Fruit fly (Drosophila melanogaster) whole organism, embryonic: ENCODE data around the gene Datp.

Source experiments
- Ada2b ChIP-seq: fragments of 200-800 bp; sonication (Bioruptor generic); IDR thresholded peaks from 2 replicates; pipeline ENCODE4 v1.3.6; 2022; ENCODE audit warnings: missing biosample characterization, missing genetic modification characterization
- Asciz ChIP-seq: fragments of 200-800 bp; sonication (Bioruptor generic); optimal IDR thresholded peaks from 2 replicates; lab custom pipeline; 2017; ENCODE audit warnings: missing biosample characterization, mild to moderate bottlenecking, missing genetic modification characterization, missing genetic modification reagents
- Atf-2 ChIP-seq: fragments of 200-800 bp; sonication (Bioruptor generic); optimal IDR thresholded peaks from 2 replicates; lab custom pipeline; 2016; ENCODE audit warnings: missing biosample characterization, missing genetic modification characterization
- Atf6 ChIP-seq: fragments of 200-800 bp; sonication (Bioruptor generic); IDR thresholded peaks from 2 replicates; pipeline ENCODE4 v1.3.6; 2022; ENCODE audit warnings: missing biosample characterization, missing genetic modification characterization
- CG11696 ChIP-seq: fragments of 200-800 bp; sonication (Bioruptor generic); IDR thresholded peaks from 2 replicates; pipeline ENCODE4 v1.3.6; 2022; ENCODE audit warnings: missing biosample characterization, missing genetic modification characterization
- CG11723 ChIP-seq: fragments of 200-800 bp; sonication (Bioruptor generic); optimal IDR thresholded peaks from 2 replicates; lab custom pipeline; 2017; ENCODE audit warnings: missing biosample characterization, mild to moderate bottlenecking, missing genetic modification characterization
- CG12659 ChIP-seq: fragments of 200-800 bp; sonication (Bioruptor generic); optimal IDR thresholded peaks from 3 replicates; lab custom pipeline; 2017; ENCODE audit warnings: mild to moderate bottlenecking, missing biosample characterization, missing genetic modification reagents, missing genetic modification characterization
- CG12769 ChIP-seq: fragments of 200-800 bp; sonication (Bioruptor generic); optimal IDR thresholded peaks from 2 replicates; lab custom pipeline; 2019; ENCODE audit warnings: missing biosample characterization, mild to moderate bottlenecking, missing genetic modification characterization, moderate library complexity
- CG13296 ChIP-seq: fragments of 200-800 bp; sonication (Bioruptor generic); optimal IDR thresholded peaks from 3 replicates; lab custom pipeline; 2018; ENCODE audit warnings: missing biosample characterization, mild to moderate bottlenecking, missing genetic modification characterization
- CG14050 ChIP-seq: fragments of 200-800 bp; sonication (Bioruptor generic); IDR thresholded peaks from 3 replicates; pipeline ENCODE4 v1.3.6; 2022; ENCODE audit warnings: missing biosample characterization, missing genetic modification characterization
- CG30431 ChIP-seq: fragments of 200-800 bp; sonication (Bioruptor generic); optimal IDR thresholded peaks from 2 replicates; lab custom pipeline; 2017; ENCODE audit warnings: missing biosample characterization, missing genetic modification characterization
- CG31441 ChIP-seq: fragments of 200-800 bp; sonication (Bioruptor generic); IDR thresholded peaks from 2 replicates; pipeline ENCODE4 v1.3.6; 2022; ENCODE audit warnings: missing biosample characterization, missing genetic modification characterization
- CG4360 ChIP-seq: fragments of 200-800 bp; sonication (Bioruptor generic); IDR thresholded peaks from 2 replicates; pipeline ENCODE4 v1.3.6; 2022; ENCODE audit warnings: missing biosample characterization, missing genetic modification characterization
- CG4617 ChIP-seq: fragments of 200-800 bp; sonication (Bioruptor generic); optimal IDR thresholded peaks from 3 replicates; lab custom pipeline; 2016; ENCODE audit warnings: missing biosample characterization, missing genetic modification characterization, borderline replicate concordance
- CG4730 ChIP-seq: fragments of 200-800 bp; sonication (Bioruptor generic); IDR thresholded peaks from 2 replicates; pipeline ENCODE4 v1.3.6; 2022; ENCODE audit warnings: missing biosample characterization, missing genetic modification characterization
- CG6254 ChIP-seq: fragments of 200-800 bp; sonication (Bioruptor generic); optimal IDR thresholded peaks from 3 replicates; lab custom pipeline; 2017; ENCODE audit warnings: mild to moderate bottlenecking, missing biosample characterization, missing genetic modification reagents, missing genetic modification characterization
- CG7357 ChIP-seq: fragments of 200-800 bp; sonication (Bioruptor generic); IDR thresholded peaks from 3 replicates; pipeline ENCODE4 v1.3.6; 2022; ENCODE audit warnings: missing biosample characterization, missing genetic modification characterization
- CG8388 ChIP-seq: fragments of 200-800 bp; sonication (Bioruptor generic); optimal IDR thresholded peaks from 2 replicates; lab custom pipeline; 2019; ENCODE audit warnings: missing biosample characterization, mild to moderate bottlenecking, missing genetic modification characterization, moderate library complexity
- CG8765 ChIP-seq: fragments of 200-800 bp; sonication (Bioruptor generic); IDR thresholded peaks from 2 replicates; pipeline ENCODE4 v1.3.6; 2022; ENCODE audit warnings: missing biosample characterization, missing genetic modification characterization
- CoRest ChIP-seq: fragments of 200-800 bp; sonication (Bioruptor generic); optimal IDR thresholded peaks from 3 replicates; lab custom pipeline; 2018; ENCODE audit warnings: missing biosample characterization, mild to moderate bottlenecking, missing genetic modification characterization, moderate library complexity
- Deaf1 ChIP-seq: fragments of 200-800 bp; optimal IDR thresholded peaks from 3 replicates; lab custom pipeline; 2019; ENCODE audit warnings: missing biosample characterization, mild to moderate bottlenecking, missing genetic modification characterization, moderate library complexity
- Dip2 ChIP-seq: fragments of 200-800 bp; sonication (Bioruptor generic); IDR thresholded peaks from 2 replicates; pipeline ENCODE4 v1.3.6; 2022; ENCODE audit warnings: missing biosample characterization, missing genetic modification characterization
- E2f2 ChIP-seq: fragments of 200-800 bp; sonication (Bioruptor generic); IDR thresholded peaks from 2 replicates; pipeline ENCODE4 v1.3.6; 2022; ENCODE audit warnings: missing biosample characterization, missing genetic modification characterization
- Hey ChIP-seq: fragments of 200-800 bp; sonication (Bioruptor generic); optimal IDR thresholded peaks from 3 replicates; lab custom pipeline; 2018; ENCODE audit warnings: missing biosample characterization, mild to moderate bottlenecking, missing genetic modification characterization
- Kr ChIP-seq: fragments of 200-800 bp; sonication (Bioruptor generic); optimal IDR thresholded peaks from 2 replicates; lab custom pipeline; 2017; ENCODE audit warnings: missing biosample characterization, mild to moderate bottlenecking, missing genetic modification characterization
- MBD-R2 ChIP-seq: fragments of 200-800 bp; sonication (Bioruptor generic); IDR thresholded peaks from 2 replicates; pipeline ENCODE4 v1.3.6; 2022; ENCODE audit warnings: missing biosample characterization, missing genetic modification characterization
- MESR4 ChIP-seq: fragments of 200-800 bp; sonication (Bioruptor generic); optimal IDR thresholded peaks from 2 replicates; lab custom pipeline; 2018; ENCODE audit warnings: missing biosample characterization, mild to moderate bottlenecking, missing genetic modification characterization, moderate library complexity
- Mad ChIP-seq: fragments of 200-800 bp; sonication (Bioruptor generic); optimal IDR thresholded peaks from 2 replicates; lab custom pipeline; 2016; ENCODE audit warnings: missing biosample characterization, missing genetic modification characterization
- Neu2 ChIP-seq: fragments of 200-800 bp; sonication (Bioruptor generic); optimal IDR thresholded peaks from 3 replicates; lab custom pipeline; 2016; ENCODE audit warnings: missing biosample characterization, missing genetic modification characterization, borderline replicate concordance
- Nf-YB ChIP-seq: fragments of 200-800 bp; sonication (Bioruptor generic); optimal IDR thresholded peaks from 3 replicates; lab custom pipeline; 2019; ENCODE audit warnings: missing biosample characterization, mild to moderate bottlenecking, missing genetic modification characterization, moderate library complexity
- Oaz ChIP-seq: fragments of 200-800 bp; sonication (Bioruptor generic); IDR thresholded peaks from 2 replicates; pipeline ENCODE4 v1.3.6; 2022; ENCODE audit warnings: missing biosample characterization, missing genetic modification characterization
- PHDP ChIP-seq: fragments of 200-800 bp; sonication (Bioruptor generic); optimal IDR thresholded peaks from 3 replicates; lab custom pipeline; 2018; ENCODE audit warnings: missing biosample characterization, mild to moderate bottlenecking, missing genetic modification characterization, moderate library complexity
- Ssrp ChIP-seq: fragments of 200-800 bp; sonication (Bioruptor generic); optimal IDR thresholded peaks from 2 replicates; lab custom pipeline; 2018; ENCODE audit warnings: missing biosample characterization, mild to moderate bottlenecking, missing genetic modification characterization, moderate library complexity
- Taf1 ChIP-seq: fragments of 200-800 bp; sonication (Bioruptor generic); IDR thresholded peaks from 2 replicates; pipeline ENCODE4 v1.3.6; 2022; ENCODE audit warnings: missing biosample characterization, missing genetic modification characterization
- abd-A ChIP-seq: fragments of 200-800 bp; sonication (Bioruptor generic); optimal IDR thresholded peaks from 3 replicates; lab custom pipeline; 2019; ENCODE audit warnings: missing biosample characterization, mild to moderate bottlenecking, missing genetic modification characterization, moderate library complexity
- aop ChIP-seq: fragments of 200-800 bp; sonication (Bioruptor generic); IDR thresholded peaks from 2 replicates; pipeline ENCODE4 v1.3.6; 2022; ENCODE audit warnings: missing biosample characterization, missing genetic modification characterization
- ara ChIP-seq: fragments of 200-800 bp; sonication (Bioruptor generic); IDR thresholded peaks from 2 replicates; pipeline ENCODE4 v1.3.6; 2022; ENCODE audit warnings: missing biosample characterization, missing genetic modification characterization
- chif ChIP-seq, 2 experiments: fragments of 200-800 bp; sonication (Bioruptor generic); optimal IDR thresholded peaks; 3 replicates each; lab custom pipeline; 2016; ENCODE audit warnings: missing biosample characterization in 2 of 2, missing genetic modification characterization in 2 of 2
- chn ChIP-seq: fragments of 200-800 bp; sonication (Bioruptor generic); optimal IDR thresholded peaks from 2 replicates; lab custom pipeline; 2016; ENCODE audit warnings: missing biosample characterization, missing genetic modification characterization
- da ChIP-seq: fragments of 200-800 bp; sonication (Bioruptor generic); optimal IDR thresholded peaks from 2 replicates; lab custom pipeline; 2016; ENCODE audit warnings: missing biosample characterization, missing genetic modification characterization
- dan ChIP-seq: fragments of 200-800 bp; sonication (Bioruptor generic); IDR thresholded peaks from 2 replicates; pipeline ENCODE4 v1.3.6; 2022; ENCODE audit warnings: missing biosample characterization, missing genetic modification characterization
- dimm ChIP-seq: fragments of 200-800 bp; sonication (Bioruptor generic); IDR thresholded peaks from 2 replicates; pipeline ENCODE4 v1.3.6; 2022; ENCODE audit warnings: missing biosample characterization, missing genetic modification characterization
- dmrt99B ChIP-seq: fragments of 200-800 bp; sonication (Bioruptor generic); optimal IDR thresholded peaks from 2 replicates; lab custom pipeline; 2018; ENCODE audit warnings: missing biosample characterization, mild to moderate bottlenecking, missing genetic modification characterization, moderate library complexity
- fd102C ChIP-seq: fragments of 200-800 bp; sonication (Bioruptor generic); optimal IDR thresholded peaks from 2 replicates; lab custom pipeline; 2018; ENCODE audit warnings: missing biosample characterization, mild to moderate bottlenecking, missing genetic modification characterization, moderate library complexity
- gt ChIP-seq: fragments of 200-800 bp; sonication (Bioruptor generic); IDR thresholded peaks from 2 replicates; pipeline ENCODE4 v1.3.6; 2022; ENCODE audit warnings: missing biosample characterization, missing genetic modification characterization
- insv ChIP-seq, 2 experiments: fragments of 200-800 bp; sonication (Bioruptor generic); optimal IDR thresholded peaks; 3 replicates each; lab custom pipeline; 2016 to 2018; ENCODE audit warnings: missing biosample characterization in 2 of 2, missing genetic modification characterization in 2 of 2
- lab ChIP-seq: fragments of 200-800 bp; sonication (Bioruptor generic); optimal IDR thresholded peaks from 3 replicates; lab custom pipeline; 2017; ENCODE audit warnings: missing biosample characterization, missing genetic modification characterization, mild to moderate bottlenecking, moderate library complexity, missing genetic modification reagents
- lbe ChIP-seq: fragments of 200-800 bp; sonication (Bioruptor generic); optimal IDR thresholded peaks from 2 replicates; lab custom pipeline; 2016; ENCODE audit warnings: missing biosample characterization, mild to moderate bottlenecking, missing genetic modification characterization
- lola ChIP-seq, 3 experiments: fragments of >200 bp in 2 of 3; fragments of 200-800 bp in 1 of 3; sonication (Bioruptor generic) in 1 of 3; optimal IDR thresholded peaks; 2 replicates each; lab custom pipeline; 2017 to 2019; ENCODE audit warnings: missing biosample characterization in 3 of 3, missing genetic modification characterization in 3 of 3, mild to moderate bottlenecking in 1 of 3, moderate library complexity in 1 of 3
- schlank ChIP-seq: fragments of 200-800 bp; sonication (Bioruptor generic); optimal IDR thresholded peaks from 2 replicates; lab custom pipeline; 2018; ENCODE audit warnings: missing biosample characterization, mild to moderate bottlenecking, missing genetic modification characterization
- tap ChIP-seq: fragments of 200-800 bp; optimal IDR thresholded peaks from 3 replicates; lab custom pipeline; 2019; ENCODE audit warnings: missing biosample characterization, mild to moderate bottlenecking, missing genetic modification characterization, moderate library complexity

Datp gene

DNA sequence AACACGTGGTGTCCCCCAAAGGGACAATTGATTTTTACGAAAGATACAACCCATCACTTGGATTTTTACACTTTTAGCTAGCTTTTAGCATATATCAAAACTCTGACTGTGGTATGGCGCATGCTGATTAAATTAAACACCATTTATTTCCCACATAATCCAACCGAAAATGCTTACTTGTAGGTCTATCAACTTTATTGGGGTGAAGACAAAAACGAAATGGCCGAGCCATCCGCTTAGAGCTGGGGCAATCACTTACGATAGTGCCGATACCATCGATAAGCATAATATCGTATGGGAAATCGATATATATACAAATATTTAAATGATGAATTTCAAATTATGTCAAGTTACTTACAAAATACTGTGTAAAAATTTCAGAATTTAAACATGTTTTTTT lies 41.3 kb downstream of the Datp start, which contains the start of gene RpS2 (continued):
- peak; percentile 65 for TF ChIP-seq CG12769 (tag; lab: Kevin White, UChicago)
- peak; percentile 30 for TF ChIP-seq CoRest (tag; lab: Kevin White, UChicago)
- peak; percentile 82 for TF ChIP-seq CG12659 (GFP tag; lab: Kevin White, UChicago)
- no peak for TF ChIP-seq lola (GFP tag; optimal IDR thresholded peaks at IDR 0.05; lab: Kevin White, UChicago)
- no peak for TF ChIP-seq Ada2b (GFP tag; lab: Robert Waterston, UW)
- no peak for TF ChIP-seq Hey
- peak; percentile 14 for TF ChIP-seq chn (GFP tag; lab: Kevin White, UChicago)
- TF ChIP-seq insv (GFP tag; optimal IDR thresholded peaks at IDR 0.05; lab: Kevin White, UChicago) = peak in 1 of 2 experiments; percentile 32
- TF ChIP-seq dan = no peak
- no peak for TF ChIP-seq Taf1 (GFP tag; lab: Robert Waterston, UW)
- peak; percentile 43; the same call in 1 of the 2 replicates for TF ChIP-seq CG31441 (GFP tag; lab: Robert Waterston, UW)
- peak; percentile 13 for TF ChIP-seq Nf-YB (GFP tag; lab: Kevin White, UChicago)
- TF ChIP-seq MESR4 = peak; percentile 99
- no peak for TF ChIP-seq aop (GFP tag; lab: Robert Waterston, UW)
- no peak for TF ChIP-seq CG11723 (GFP tag; lab: Kevin White, UChicago)
- no peak for TF ChIP-seq Atf-2 (GFP tag; lab: Kevin White, UChicago)
- TF ChIP-seq CG8765 (GFP tag; lab: Robert Waterston, UW) = no peak
- TF ChIP-seq Neu2 (GFP tag; lab: Kevin White, UChicago) = no peak
- TF ChIP-seq lab (GFP tag; lab: Kevin White, UChicago) = peak; percentile 68
- TF ChIP-seq CG4360 = no peak
- TF ChIP-seq CG7357 = no peak
- TF ChIP-seq CG4617 (GFP tag; lab: Kevin White, UChicago) = peak; percentile 44
- TF ChIP-seq Asciz (GFP tag; lab: Kevin White, UChicago) = peak; percentile 11
- peak in 1 of 2 experiments; percentile 24 for TF ChIP-seq chif (GFP tag; optimal IDR thresholded peaks at IDR 0.05; lab: Kevin White, UChicago)
- TF ChIP-seq Deaf1 = no peak
- no peak for TF ChIP-seq Dip2 (GFP tag; lab: Robert Waterston, UW)
- TF ChIP-seq schlank (tag; lab: Kevin White, UChicago) = no peak
- TF ChIP-seq E2f2 (GFP tag; lab: Robert Waterston, UW) = peak; percentile 84
- no peak for TF ChIP-seq CG11696 (GFP tag; lab: Robert Waterston, UW)
- TF ChIP-seq Oaz (GFP tag; lab: Robert Waterston, UW) = no peak
- peak; percentile 46; the same call in 1 of the 2 replicates for TF ChIP-seq Atf6
- peak; percentile 67 for TF ChIP-seq PHDP (tag; lab: Kevin White, UChicago)
- no peak for TF ChIP-seq ara (GFP tag; lab: Robert Waterston, UW)
- TF ChIP-seq tap (tag; lab: Kevin White, UChicago) = no peak
- TF ChIP-seq lbe (GFP tag; lab: Kevin White, UChicago) = peak; percentile 69
- no peak for TF ChIP-seq CG14050 (GFP tag; lab: Robert Waterston, UW)
- TF ChIP-seq dimm = no peak
- no peak for TF ChIP-seq Mad (GFP tag; lab: Kevin White, UChicago)
- peak; percentile 22 for TF ChIP-seq fd102C
- TF ChIP-seq dmrt99B = no peak
- TF ChIP-seq Kr = no peak
- peak; percentile 44 for TF ChIP-seq CG13296 (GFP tag; lab: Kevin White, UChicago)
- no peak for TF ChIP-seq da
- peak; percentile 5 for TF ChIP-seq CG8388 (GFP tag; lab: Kevin White, UChicago)
- TF ChIP-seq CG30431 (GFP tag; lab: Kevin White, UChicago) = no peak
- TF ChIP-seq CG6254 (GFP tag; lab: Kevin White, UChicago) = no peak
- no peak for TF ChIP-seq gt (GFP tag; lab: Robert Waterston, UW)
- no peak for TF ChIP-seq CG4730 (GFP tag; lab: Robert Waterston, UW)
- TF ChIP-seq Ssrp = no peak
- peak; percentile 59 for TF ChIP-seq MBD-R2 (GFP tag; lab: Robert Waterston, UW)
- no peak for TF ChIP-seq abd-A (tag; lab: Kevin White, UChicago)
